Worm (Caenorhabditis elegans) whole organism, L4 larva: ENCODE results near the gene egl-46.

Experiments
- T26A8.4 ChIP-seq: fragments of 200-800 bp; sonication (Bioruptor generic); IDR thresholded peaks from 2 replicates; pipeline ENCODE4 v1.3.6; 2022; ENCODE audit warnings: missing genetic modification characterization, missing compliant biosample characterization
- daf-12 ChIP-seq: fragments of 150-350 bp; optimal IDR thresholded peaks from 2 replicates; lab custom pipeline; 2014; ENCODE audit warnings: missing biosample characterization, missing genetic modification reagents, missing genetic modification characterization
- dve-1 ChIP-seq: sonication (generic microtip); optimal IDR thresholded peaks from 2 replicates; lab custom pipeline; 2017; ENCODE audit warnings: antibody characterized with exemption, mild to moderate bottlenecking, missing genetic modification characterization, missing compliant biosample characterization; ENCODE audit not compliant: insufficient read depth
- egl-27 ChIP-seq: sonication (generic microtip); optimal IDR thresholded peaks from 3 replicates; lab custom pipeline; 2017; ENCODE audit warnings: missing biosample characterization, missing genetic modification reagents, missing genetic modification characterization
- jun-1 ChIP-seq: fragments of 150-350 bp; optimal IDR thresholded peaks from 2 replicates; lab custom pipeline; 2014; ENCODE audit warnings: missing biosample characterization, missing genetic modification reagents, missing genetic modification characterization
- lin-15B ChIP-seq: fragments of 150-350 bp; sonication (generic microtip); optimal IDR thresholded peaks from 3 replicates; lab custom pipeline; 2014; ENCODE audit warnings: missing biosample characterization, missing genetic modification characterization
- lin-38 ChIP-seq: fragments of 200-800 bp; sonication (Bioruptor generic); IDR thresholded peaks from 2 replicates; pipeline ENCODE4 v1.3.6; 2022; ENCODE audit warnings: missing genetic modification reagents, missing genetic modification characterization, missing compliant biosample characterization
- nhr-25 ChIP-seq: sonication (generic microtip); optimal IDR thresholded peaks from 2 replicates; lab custom pipeline; 2017; ENCODE audit warnings: missing genetic modification characterization, mild to moderate bottlenecking, missing compliant biosample characterization, antibody characterized with exemption, moderate library complexity, borderline replicate concordance; ENCODE audit not compliant: insufficient read depth
- nhr-77 ChIP-seq: fragments of 150-350 bp; optimal IDR thresholded peaks from 2 replicates; lab custom pipeline; 2014; ENCODE audit warnings: missing biosample characterization, missing genetic modification characterization
- pqm-1 ChIP-seq: sonication (generic microtip); optimal IDR thresholded peaks from 2 replicates; lab custom pipeline; 2017; ENCODE audit warnings: missing biosample characterization, missing genetic modification characterization
- tra-1 ChIP-seq: fragments of 200-800 bp; sonication (Bioruptor generic); IDR thresholded peaks from 2 replicates; pipeline ENCODE4 v1.3.6; 2022; ENCODE audit warnings: missing genetic modification reagents, missing genetic modification characterization, missing compliant biosample characterization
- unc-62 ChIP-seq, 3 experiments: fragments of 150-350 bp in 1 of 3; sonication (generic microtip); optimal IDR thresholded peaks in 2 of 3; peaks in 1 of 3; 1 replicate in 1 of 3; 2 replicates in 2 of 3; lab custom pipeline; 2014 to 2017; ENCODE audit warnings: missing biosample characterization in 3 of 3, missing genetic modification characterization in 3 of 3, missing genetic modification reagents in 3 of 3, missing genotype in 1 of 3

- no peak for TF ChIP-seq lin-38
- TF ChIP-seq jun-1 (tag; lab: Kevin White, UChicago) = no peak
- TF ChIP-seq egl-27 (tag; lab: Kevin White, UChicago) = no peak
- no peak for TF ChIP-seq unc-62 (GFP tag; optimal IDR thresholded peaks at IDR 0.05 in 1 of 2; lab: Kevin White, UChicago)
- no peak for TF ChIP-seq unc-62 (tag; optimal IDR thresholded peaks at IDR 0.05; lab: Kevin White, UChicago)
- no peak for TF ChIP-seq daf-12 (tag; lab: Kevin White, UChicago)
- no peak for TF ChIP-seq nhr-77 (tag; lab: Kevin White, UChicago)
- no peak for TF ChIP-seq lin-15B (tag; lab: Kevin White, UChicago)
- no peak for TF ChIP-seq T26A8.4 (GFP tag; lab: Robert Waterston, UW)
- TF ChIP-seq dve-1 (tag; lab: Kevin White, UChicago) = no peak
- no peak for TF ChIP-seq tra-1 (GFP tag; lab: Robert Waterston, UW)
- TF ChIP-seq nhr-25 (tag; lab: Kevin White, UChicago) = no peak
- no peak for TF ChIP-seq pqm-1
Observed at ce11 chrV:6683282-6683681, 1.9 kb upstream of the egl-46 start.
